Worm (Caenorhabditis elegans): ENCODE measurements around the gene strd-1.

DNA sequence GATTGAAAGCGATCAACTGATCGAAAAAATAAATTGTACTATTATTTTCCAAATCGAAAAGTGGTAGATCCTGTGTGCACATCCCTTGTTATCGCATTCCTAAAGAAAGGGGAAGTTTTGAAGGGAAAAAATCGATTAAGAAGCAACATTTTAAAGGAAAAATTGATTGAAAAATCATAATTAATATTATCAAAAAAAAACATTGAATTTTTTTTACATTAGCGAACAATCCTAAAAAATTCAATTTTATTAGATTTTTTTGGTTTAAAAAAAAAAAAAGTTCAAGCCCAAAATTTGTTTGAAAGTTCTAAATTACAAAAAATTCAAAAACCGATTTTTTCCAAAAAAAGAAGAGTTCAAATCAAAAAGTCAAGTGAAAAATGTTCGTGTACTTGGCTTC lies 47.9 kb downstream of the strd-1 start, which contains the start of gene dmsr-5:
- TF ChIP-seq nhr-237 (tag; optimal IDR thresholded peaks at IDR 0.05) (no peak), fkh-10 (GFP tag; optimal IDR thresholded peaks at IDR 0.05) (no peak), lir-3 (tag; optimal IDR thresholded peaks at IDR 0.05) (no peak), nhr-28 (tag; optimal IDR thresholded peaks at IDR 0.05) (no peak)

Data from whole organism, L4 larva.